Fruit fly (Drosophila melanogaster): ENCODE results near the gene Naa15-16.

Naa15-16 gene

dm6 chrX:19505334-19506185, 25.8 kb downstream of the Naa15-16 start (continued):
- TF ChIP-seq CG3163 (GFP tag; optimal IDR thresholded peaks at IDR 0.05) = peak; percentile 13
- TF ChIP-seq phol (tag; optimal IDR thresholded peaks at IDR 0.05) = peak; percentile 14
- peak; percentile 88 for TF ChIP-seq Opbp (GFP tag; IDR thresholded peaks at IDR 0.05; ENCODE audit: partially characterized antibody)
- TF ChIP-seq bsh (GFP tag; optimal IDR thresholded peaks at IDR 0.05) = no peak
- TF ChIP-seq pfk (GFP tag; optimal IDR thresholded peaks at IDR 0.05) = peak; percentile 93
- no peak for TF ChIP-seq repo (GFP tag; optimal IDR thresholded peaks at IDR 0.05)
- no peak for TF ChIP-seq salm (tag; optimal IDR thresholded peaks at IDR 0.05)
- peak; percentile 43 for TF ChIP-seq Nf-YC (tag; optimal IDR thresholded peaks at IDR 0.05)
- TF ChIP-seq CG6254 (GFP tag; optimal IDR thresholded peaks at IDR 0.05) = peak; percentile 6
- TF ChIP-seq Antp (GFP tag; optimal IDR thresholded peaks at IDR 0.05) = peak; percentile 52
- peak; percentile 74 for TF ChIP-seq Ets97D (GFP tag; optimal IDR thresholded peaks at IDR 0.05)
- TF ChIP-seq pan (optimal IDR thresholded peaks at IDR 0.05) = no peak
- TF ChIP-seq pan (GFP tag; optimal IDR thresholded peaks at IDR 0.05 in 1 of 2, IDR thresholded peaks at IDR 0.05 in 1 of 2) = peak in 1 of 2 experiments; percentile 43
- peak; percentile 15 for TF ChIP-seq MESR4 (GFP tag; optimal IDR thresholded peaks at IDR 0.05)
- TF ChIP-seq CG18599 (GFP tag; optimal IDR thresholded peaks at IDR 0.05) = peak; percentile 66
- TF ChIP-seq Max (GFP tag; optimal IDR thresholded peaks at IDR 0.05) = peak; percentile 65
- no peak for TF ChIP-seq stc (GFP tag; IDR thresholded peaks at IDR 0.05)
- 0 out of 2 replicates have a peak, but pooled peaks have one; percentile 6 for TF ChIP-seq chm (GFP tag; IDR thresholded peaks at IDR 0.05)
- TF ChIP-seq Hr3 (GFP tag; optimal IDR thresholded peaks at IDR 0.05) = peak; percentile 17
- no peak for TF ChIP-seq Asciz (GFP tag; optimal IDR thresholded peaks at IDR 0.05)
- peak; percentile 64 for TF ChIP-seq inv (GFP tag; IDR thresholded peaks at IDR 0.05; ENCODE audit: partially characterized antibody)
- TF ChIP-seq nerfin-2 (GFP tag; IDR thresholded peaks at IDR 0.05; ENCODE audit: partially characterized antibody) = peak; percentile 68; the same call in 1 of the 2 replicates
- TF ChIP-seq CG9727 (GFP tag; optimal IDR thresholded peaks at IDR 0.05) = peak; percentile 14
- peak in 1 of 3 experiments; percentile 5 for TF ChIP-seq Stat92E (GFP tag; optimal IDR thresholded peaks at IDR 0.05)
- peak; percentile 90 for TF ChIP-seq CG15514 (GFP tag; optimal IDR thresholded peaks at IDR 0.05)
- TF ChIP-seq sqz (GFP tag; optimal IDR thresholded peaks at IDR 0.05) = no peak
- TF ChIP-seq Rx (GFP tag; IDR thresholded peaks at IDR 0.05) = no peak
- no peak for TF ChIP-seq ftz-f1 (GFP tag; optimal IDR thresholded peaks at IDR 0.05)
- peak; percentile 70 for TF ChIP-seq CG16863 (GFP tag; optimal IDR thresholded peaks at IDR 0.05)
- peak; percentile 72 for TF ChIP-seq CG7987 (GFP tag; optimal IDR thresholded peaks at IDR 0.05)
- no peak for TF ChIP-seq CkIIα-i1 (GFP tag; IDR thresholded peaks at IDR 0.05)
- TF ChIP-seq CG9817 (tag; optimal IDR thresholded peaks at IDR 0.05) = no peak
- TF ChIP-seq CG31224 (GFP tag; IDR thresholded peaks at IDR 0.05) = 0 out of 2 replicates have a peak, but pooled peaks have one; percentile 19
- TF ChIP-seq ttk (GFP tag; IDR thresholded peaks at IDR 0.05) = 0 out of 2 replicates have a peak, but pooled peaks have one; percentile 15
- TF ChIP-seq CG42726 (GFP tag; IDR thresholded peaks at IDR 0.05; ENCODE audit: partially characterized antibody) = peak; percentile 27; the same call in 1 of the 2 replicates
- TF ChIP-seq ci (GFP tag; IDR thresholded peaks at IDR 0.05) = peak; percentile 17; the same call in 1 of the 3 replicates
- peak; percentile 29 for TF ChIP-seq Mes4 (GFP tag; optimal IDR thresholded peaks at IDR 0.05)
- TF ChIP-seq bab2 (GFP tag; optimal IDR thresholded peaks at IDR 0.05) = peak; percentile 53
- peak; percentile 81; the same call in 2 of the 3 replicates for TF ChIP-seq CG7963 (GFP tag; IDR thresholded peaks at IDR 0.05; ENCODE audit: partially characterized antibody)
- TF ChIP-seq CG2120 (GFP tag; optimal IDR thresholded peaks at IDR 0.05) = peak; percentile 64
- TF ChIP-seq knrl (GFP tag; IDR thresholded peaks at IDR 0.05; ENCODE audit: partially characterized antibody) = peak; percentile 76
- no peak for TF ChIP-seq CG9876 (GFP tag; optimal IDR thresholded peaks at IDR 0.05)
- peak; percentile 22 for TF ChIP-seq chn (GFP tag; optimal IDR thresholded peaks at IDR 0.05)
- TF ChIP-seq Side (GFP tag; optimal IDR thresholded peaks at IDR 0.05) = peak; percentile 40
- no peak for TF ChIP-seq sima (GFP tag; optimal IDR thresholded peaks at IDR 0.05)
- peak; percentile 79 for TF ChIP-seq CG14860 (GFP tag; IDR thresholded peaks at IDR 0.05; ENCODE audit: partially characterized antibody)
- TF ChIP-seq CG6791 (GFP tag; IDR thresholded peaks at IDR 0.05; ENCODE audit: partially characterized antibody) = peak; percentile 84

Data from whole organism, embryonic.